Worm (Caenorhabditis elegans) whole organism, early embryonic: ENCODE results near the gene tor-2.

Source experiments
- B0310.2 ChIP-seq: sonication (generic microtip); optimal IDR thresholded peaks from 2 replicates; lab custom pipeline; 2016; ENCODE audit warnings: mild to moderate bottlenecking, missing genetic modification characterization, missing compliant biosample characterization
- flt-1 ChIP-seq: fragments of 200-800 bp; sonication (Bioruptor generic); IDR thresholded peaks from 2 replicates; pipeline ENCODE4 v1.3.6; 2022; ENCODE audit warnings: missing genetic modification characterization, missing compliant biosample characterization
- hmg-4 ChIP-seq: fragments of 200-800 bp; sonication (Bioruptor generic); optimal IDR thresholded peaks from 2 replicates; lab custom pipeline; 2018; ENCODE audit warnings: mild to moderate bottlenecking, missing genetic modification characterization, missing compliant biosample characterization

DNA sequence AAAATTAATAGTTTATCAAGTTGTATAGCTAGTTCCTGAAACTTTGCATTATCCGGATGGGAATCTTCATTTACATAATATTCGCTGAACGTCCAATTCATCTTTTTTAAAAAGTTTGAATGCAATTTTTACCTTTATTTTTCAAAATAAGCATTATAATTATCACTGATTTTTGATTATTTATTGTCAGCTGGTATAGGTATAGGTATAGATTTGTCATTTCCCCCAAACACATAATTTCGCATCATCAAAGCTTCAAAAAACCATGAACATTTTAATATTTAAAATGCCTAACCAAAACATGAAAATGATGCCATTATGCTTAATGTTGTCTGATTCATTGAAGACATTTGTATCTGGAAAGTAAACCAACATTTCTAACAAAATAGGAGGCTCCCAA lies 31.9 kb upstream of the tor-2 start, which contains the start of gene srw-63:
- TF ChIP-seq flt-1 (GFP tag; lab: Robert Waterston, UW) (no peak), B0310.2 (tag; lab: Kevin White, UChicago) (no peak), hmg-4 (GFP tag; lab: Kevin White, UChicago) (no peak)
